Fruit fly (Drosophila melanogaster): ENCODE results near the gene CG42729.
A peak's percentile ranks its signal among the peaks of the same experiment; 100 is the strongest.

CG42729 gene

dm6 chr3L:15516440-15516839 lies 10.9 kb downstream of the CG42729 start:
- TF ChIP-seq Doc3 (GFP tag; IDR thresholded peaks at IDR 0.05; ENCODE audit: partially characterized antibody) (0 out of 3 replicates have a peak, but pooled peaks have one; percentile 36), Dll (GFP tag; IDR thresholded peaks at IDR 0.05; ENCODE audit: partially characterized antibody) (peak; percentile 50; the same call in 1 of the 4 replicates), CG14014 (GFP tag; IDR thresholded peaks at IDR 0.05) (peak; percentile 27; the same call in 1 of the 2 replicates), fd3F (GFP tag; optimal IDR thresholded peaks at IDR 0.05) (no peak), Dp (GFP tag; optimal IDR thresholded peaks at IDR 0.05) (peak; percentile 12), Dip3 (GFP tag; optimal IDR thresholded peaks at IDR 0.05) (no peak), Hey (tag; optimal IDR thresholded peaks at IDR 0.05) (no peak), CG3995 (GFP tag; optimal IDR thresholded peaks at IDR 0.05) (peak; percentile 30), Meics (GFP tag; optimal IDR thresholded peaks at IDR 0.05) (no peak), HmgZ (tag; optimal IDR thresholded peaks at IDR 0.05) (peak; percentile 7), CG8281 (tag; optimal IDR thresholded peaks at IDR 0.05) (no peak), Sry-δ (GFP tag; optimal IDR thresholded peaks at IDR 0.05) (peak; percentile 38), CG9797 (GFP tag; optimal IDR thresholded peaks at IDR 0.05) (no peak), CG9876 (GFP tag; optimal IDR thresholded peaks at IDR 0.05) (no peak), CG17612 (GFP tag; IDR thresholded peaks at IDR 0.05) (no peak), CG17359 (tag; optimal IDR thresholded peaks at IDR 0.05) (no peak), CG2199 (GFP tag; IDR thresholded peaks at IDR 0.05) (peak; percentile 14; the same call in 1 of the 3 replicates), yki (optimal IDR thresholded peaks at IDR 0.05) (no peak), CG9609 (GFP tag; optimal IDR thresholded peaks at IDR 0.05) (no peak), kah (GFP tag; optimal IDR thresholded peaks at IDR 0.05) (no peak), NFAT (GFP tag; IDR thresholded peaks at IDR 0.05) (no peak), HLH4C (GFP tag; IDR thresholded peaks at IDR 0.05; ENCODE audit: partially characterized antibody) (no peak), CG30020 (tag; optimal IDR thresholded peaks at IDR 0.05) (no peak), Rx (GFP tag; IDR thresholded peaks at IDR 0.05) (no peak), Bgb (GFP tag; IDR thresholded peaks at IDR 0.05; ENCODE audit: partially characterized antibody) (peak; percentile 34), CG14667 (GFP tag; IDR thresholded peaks at IDR 0.05) (no peak), Rfx (GFP tag; IDR thresholded peaks at IDR 0.05) (0 out of 2 replicates have a peak, but pooled peaks have one; percentile 25), CG8290 (GFP tag; optimal IDR thresholded peaks at IDR 0.05) (no peak), CG8290 (tag; optimal IDR thresholded peaks at IDR 0.05) (peak in 1 of 2 experiments; percentile 10), BEAF-32 (GFP tag; optimal IDR thresholded peaks at IDR 0.05) (peak; percentile 66), CG13287 (GFP tag; IDR thresholded peaks at IDR 0.05; ENCODE audit: partially characterized antibody) (peak; percentile 36; the same call in 1 of the 2 replicates), Doc2 (GFP tag; IDR thresholded peaks at IDR 0.05) (no peak), MBD-R2 (GFP tag; IDR thresholded peaks at IDR 0.05) (peak; percentile 34; the same call in 1 of the 2 replicates), otp (GFP tag; IDR thresholded peaks at IDR 0.05) (no peak), CG30403 (GFP tag; optimal IDR thresholded peaks at IDR 0.05) (no peak), jigr1 (GFP tag; IDR thresholded peaks at IDR 0.05) (no peak), Med (GFP tag) (peak; percentile 54), Jarid2 (GFP tag; optimal IDR thresholded peaks at IDR 0.05) (no peak), Adf1 (GFP tag; IDR thresholded peaks at IDR 0.05) (no peak), CG33213 (GFP tag; optimal IDR thresholded peaks at IDR 0.05) (no peak), lola (GFP tag; optimal IDR thresholded peaks at IDR 0.05) (peak in 1 of 3 experiments; percentile 57), jumu (GFP tag; optimal IDR thresholded peaks at IDR 0.05) (no peak), CG31365 (tag; optimal IDR thresholded peaks at IDR 0.05) (no peak), CG4730 (GFP tag; IDR thresholded peaks at IDR 0.05) (no peak), Dref (GFP tag; IDR thresholded peaks at IDR 0.05) (no peak), pzg (GFP tag; optimal IDR thresholded peaks at IDR 0.05) (peak; percentile 13), Asciz (GFP tag; optimal IDR thresholded peaks at IDR 0.05) (no peak), CG34224 (GFP tag; IDR thresholded peaks at IDR 0.05; ENCODE audit: partially characterized antibody) (peak; percentile 43; the same call in 2 of the 3 replicates), unc-4 (GFP tag; IDR thresholded peaks at IDR 0.05; ENCODE audit: partially characterized antibody) (0 out of 2 replicates have a peak, but pooled peaks have one; percentile 36), esg (GFP tag; conservative IDR thresholded peaks at IDR 0.05) (no peak), CG9932 (GFP tag; IDR thresholded peaks at IDR 0.05) (no peak)

Measured in whole organism, embryonic.